Fruit fly (Drosophila melanogaster) whole organism, prepupa: ENCODE results near the gene CG8117.

Experiments
- Blimp-1 ChIP-seq: fragments of 200-800 bp; sonication (Bioruptor generic); optimal IDR thresholded peaks from 3 replicates; lab custom pipeline; 2017; ENCODE audit warnings: missing biosample characterization, missing genetic modification characterization, mild to moderate bottlenecking, moderate library complexity, missing genetic modification reagents
- CG10631 ChIP-seq: fragments of 200-800 bp; sonication (Bioruptor generic); optimal IDR thresholded peaks from 2 replicates; lab custom pipeline; 2016; ENCODE audit warnings: missing biosample characterization, missing genetic modification characterization
- CG10669 ChIP-seq: fragments of 200-800 bp; sonication (Bioruptor generic); optimal IDR thresholded peaks from 3 replicates; lab custom pipeline; 2018; ENCODE audit warnings: missing biosample characterization, mild to moderate bottlenecking, missing genetic modification characterization, moderate library complexity
- CG11294 ChIP-seq: fragments of 200-800 bp; sonication (Bioruptor generic); IDR thresholded peaks from 2 replicates; pipeline ENCODE4 v1.3.6; 2022; ENCODE audit warnings: missing biosample characterization, missing genetic modification characterization
- CG11762 ChIP-seq: fragments of 200-800 bp; sonication (Bioruptor generic); optimal IDR thresholded peaks from 3 replicates; lab custom pipeline; 2016; ENCODE audit warnings: missing biosample characterization, missing genetic modification characterization; ENCODE audit not compliant: insufficient read depth
- CG11902 ChIP-seq: fragments of 200-800 bp; sonication (Bioruptor generic); optimal IDR thresholded peaks from 3 replicates; lab custom pipeline; 2016; ENCODE audit warnings: missing biosample characterization, missing genetic modification characterization
- CG15336 ChIP-seq: fragments of 200-800 bp; sonication (Bioruptor generic); IDR thresholded peaks from 2 replicates; pipeline ENCODE4 v1.3.6; 2022; ENCODE audit warnings: missing biosample characterization, missing genetic modification characterization
- CG1621 ChIP-seq: fragments of 200-800 bp; sonication (Bioruptor generic); optimal IDR thresholded peaks from 3 replicates; lab custom pipeline; 2018; ENCODE audit warnings: missing biosample characterization, mild to moderate bottlenecking, missing genetic modification characterization
- CG16779 ChIP-seq: fragments of 200-800 bp; sonication (Bioruptor generic); optimal IDR thresholded peaks from 3 replicates; lab custom pipeline; 2017; ENCODE audit warnings: missing biosample characterization, mild to moderate bottlenecking, missing genetic modification characterization
- CG31627 ChIP-seq: fragments of 200-800 bp; sonication (Bioruptor generic); optimal IDR thresholded peaks from 3 replicates; lab custom pipeline; 2016; ENCODE audit warnings: missing biosample characterization, missing genetic modification characterization
- CG32006 ChIP-seq: fragments of 200-800 bp; sonication (Bioruptor generic); optimal IDR thresholded peaks from 3 replicates; lab custom pipeline; 2017; ENCODE audit warnings: missing biosample characterization, mild to moderate bottlenecking, missing genetic modification characterization
- CG3919 ChIP-seq: fragments of 200-800 bp; sonication (Bioruptor generic); optimal IDR thresholded peaks from 3 replicates; lab custom pipeline; 2016; ENCODE audit warnings: missing biosample characterization, missing genetic modification characterization
- CG4318 ChIP-seq: fragments of 200-800 bp; sonication (Bioruptor generic); optimal IDR thresholded peaks from 3 replicates; lab custom pipeline; 2017; ENCODE audit warnings: missing biosample characterization, mild to moderate bottlenecking, missing genetic modification characterization
- CG6163 ChIP-seq: fragments of 200-800 bp; sonication (Bioruptor generic); IDR thresholded peaks from 3 replicates; pipeline ENCODE4 v1.3.6; 2022; ENCODE audit warnings: missing biosample characterization, missing genetic modification characterization
- CG6792 ChIP-seq: fragments of 200-800 bp; sonication (Bioruptor generic); optimal IDR thresholded peaks from 3 replicates; lab custom pipeline; 2016; ENCODE audit warnings: missing biosample characterization, missing genetic modification characterization
- CG6808 ChIP-seq: fragments of 200-800 bp; sonication (Bioruptor generic); optimal IDR thresholded peaks from 3 replicates; lab custom pipeline; 2017; ENCODE audit warnings: missing biosample characterization, missing genetic modification characterization, mild to moderate bottlenecking, moderate library complexity, missing genetic modification reagents
- CG6854 ChIP-seq: fragments of 200-800 bp; sonication (Bioruptor generic); optimal IDR thresholded peaks from 2 replicates; lab custom pipeline; 2017; ENCODE audit warnings: missing biosample characterization, mild to moderate bottlenecking, missing genetic modification characterization
- CG8319 ChIP-seq: fragments of 200-800 bp; sonication (Bioruptor generic); optimal IDR thresholded peaks from 3 replicates; lab custom pipeline; 2016; ENCODE audit warnings: missing biosample characterization, missing genetic modification characterization
- Eip75B ChIP-seq: fragments of 200-800 bp; sonication (Bioruptor generic); optimal IDR thresholded peaks from 3 replicates; lab custom pipeline; 2016; ENCODE audit warnings: missing biosample characterization, missing genetic modification characterization
- Eip78C ChIP-seq: fragments of 200-800 bp; sonication (Bioruptor generic); peaks from one replicate; lab custom pipeline; 2016; ENCODE audit warnings: missing biosample characterization, missing genetic modification characterization
- Ets21C ChIP-seq: fragments of 200-800 bp; sonication (Bioruptor generic); optimal IDR thresholded peaks from 3 replicates; lab custom pipeline; 2016; ENCODE audit warnings: missing biosample characterization, missing genetic modification characterization
- Gug ChIP-seq: fragments of 200-800 bp; sonication (Bioruptor generic); IDR thresholded peaks from 2 replicates; pipeline ENCODE4 v1.3.6; 2022; ENCODE audit warnings: missing biosample characterization, missing genetic modification characterization
- Hr38 ChIP-seq: sonication (Bioruptor generic); optimal IDR thresholded peaks from 2 replicates; lab custom pipeline; 2016; ENCODE audit warnings: missing biosample characterization, missing genetic modification characterization
- Hr4 ChIP-seq: fragments of 200-800 bp; sonication (Bioruptor generic); optimal IDR thresholded peaks from 3 replicates; lab custom pipeline; 2016; ENCODE audit warnings: missing biosample characterization, missing genetic modification characterization
- Lpt ChIP-seq: fragments of 200-800 bp; sonication (Bioruptor generic); optimal IDR thresholded peaks from 3 replicates; lab custom pipeline; 2016; ENCODE audit warnings: missing biosample characterization, missing genetic modification characterization
- Met ChIP-seq: fragments of 200-800 bp; sonication (Bioruptor generic); optimal IDR thresholded peaks from 3 replicates; lab custom pipeline; 2016; ENCODE audit warnings: missing biosample characterization, missing genetic modification characterization
- OdsH ChIP-seq: fragments of 200-800 bp; sonication (Bioruptor generic); optimal IDR thresholded peaks from 3 replicates; lab custom pipeline; 2016; ENCODE audit warnings: missing biosample characterization, missing genetic modification characterization
- Smox ChIP-seq: fragments of 200-800 bp; sonication (Bioruptor generic); optimal IDR thresholded peaks from 3 replicates; lab custom pipeline; 2016; ENCODE audit warnings: missing biosample characterization, missing genetic modification characterization
- Sox102F ChIP-seq: fragments of 200-800 bp; sonication (Bioruptor generic); optimal IDR thresholded peaks from 2 replicates; lab custom pipeline; 2016; ENCODE audit warnings: missing biosample characterization, mild to moderate bottlenecking, missing genetic modification characterization
- Sox14 ChIP-seq: fragments of 200-800 bp; sonication (Bioruptor generic); optimal IDR thresholded peaks from 3 replicates; lab custom pipeline; 2016; ENCODE audit warnings: missing biosample characterization, missing genetic modification characterization
- Sox15 ChIP-seq: fragments of 200-800 bp; sonication (Bioruptor generic); optimal IDR thresholded peaks from 3 replicates; lab custom pipeline; 2016; ENCODE audit warnings: missing biosample characterization, missing genetic modification characterization
- acj6 ChIP-seq: fragments of 200-800 bp; sonication (Bioruptor generic); optimal IDR thresholded peaks from 3 replicates; lab custom pipeline; 2016; ENCODE audit warnings: missing biosample characterization, missing genetic modification characterization
- cyc ChIP-seq: fragments of 200-800 bp; sonication (Bioruptor generic); optimal IDR thresholded peaks from 3 replicates; lab custom pipeline; 2016; ENCODE audit warnings: missing biosample characterization, missing genetic modification characterization
- dac ChIP-seq: fragments of 200-800 bp; sonication (Bioruptor generic); optimal IDR thresholded peaks from 2 replicates; lab custom pipeline; 2017; ENCODE audit warnings: missing biosample characterization, mild to moderate bottlenecking, missing genetic modification characterization
- eg ChIP-seq: fragments of 200-800 bp; sonication (Bioruptor generic); IDR thresholded peaks from 3 replicates; pipeline ENCODE4 v1.3.6; 2022; ENCODE audit warnings: missing biosample characterization, missing genetic modification characterization
- esn ChIP-seq: fragments of 200-800 bp; sonication (Bioruptor generic); optimal IDR thresholded peaks from 2 replicates; lab custom pipeline; 2016; ENCODE audit warnings: missing biosample characterization, mild to moderate bottlenecking, missing genetic modification characterization, moderate library complexity
- fd59A ChIP-seq: fragments of 200-800 bp; sonication (Bioruptor generic); optimal IDR thresholded peaks from 2 replicates; lab custom pipeline; 2017; ENCODE audit warnings: missing biosample characterization, mild to moderate bottlenecking, missing genetic modification characterization, missing genetic modification reagents
- fd85E ChIP-seq: fragments of 200-800 bp; sonication (Bioruptor generic); optimal IDR thresholded peaks from 3 replicates; lab custom pipeline; 2016; ENCODE audit warnings: missing biosample characterization, missing genetic modification characterization
- net ChIP-seq: fragments of 200-800 bp; sonication (Bioruptor generic); optimal IDR thresholded peaks from 3 replicates; lab custom pipeline; 2016; ENCODE audit warnings: missing biosample characterization, missing genetic modification characterization
- pdm3 ChIP-seq: fragments of 200-800 bp; sonication (Bioruptor generic); optimal IDR thresholded peaks from 3 replicates; lab custom pipeline; 2016; ENCODE audit warnings: missing biosample characterization, missing genetic modification characterization
- salr ChIP-seq, 2 experiments: fragments of 200-800 bp; sonication (Bioruptor generic); optimal IDR thresholded peaks; 3 replicates each; lab custom pipeline; 2016 to 2018; ENCODE audit warnings: missing biosample characterization in 2 of 2, missing genetic modification characterization in 2 of 2, mild to moderate bottlenecking in 1 of 2
- spab ChIP-seq: fragments of 200-800 bp; sonication (Bioruptor generic); optimal IDR thresholded peaks from 2 replicates; lab custom pipeline; 2017; ENCODE audit warnings: missing biosample characterization, mild to moderate bottlenecking, missing genetic modification characterization, missing genetic modification reagents
- ss ChIP-seq, 2 experiments: fragments of 200-800 bp; sonication (Bioruptor generic); optimal IDR thresholded peaks; 2 replicates in 1 of 2; 3 replicates in 1 of 2; lab custom pipeline; 2017 to 2018; ENCODE audit warnings: mild to moderate bottlenecking in 2 of 2, missing biosample characterization in 2 of 2, missing genetic modification characterization in 2 of 2, moderate library complexity in 1 of 2
- svp ChIP-seq: fragments of 200-800 bp; sonication (Bioruptor generic); peaks from one replicate; lab custom pipeline; 2016; ENCODE audit warnings: missing biosample characterization, missing genetic modification characterization
- topi ChIP-seq: fragments of 200-800 bp; sonication (Bioruptor generic); optimal IDR thresholded peaks from 3 replicates; lab custom pipeline; 2016; ENCODE audit warnings: missing biosample characterization, missing genetic modification characterization
- vri ChIP-seq: fragments of 200-800 bp; sonication (Bioruptor generic); optimal IDR thresholded peaks from 3 replicates; lab custom pipeline; 2016; ENCODE audit warnings: missing biosample characterization, mild to moderate bottlenecking, missing genetic modification characterization

The CG8117 gene

dm6 chrX:15671026-15671563 lies 27.1 kb downstream of the CG8117 start, which contains the start of gene CG15646 (continued):
- TF ChIP-seq spab (GFP tag; lab: Kevin White, UChicago) = peak; percentile 67
- peak; percentile 76 for TF ChIP-seq CG10669 (GFP tag; lab: Kevin White, UChicago)
- peak; percentile 71 for TF ChIP-seq acj6 (GFP tag; lab: Kevin White, UChicago)
- peak; percentile 60 for TF ChIP-seq fd59A (GFP tag; lab: Kevin White, UChicago)
- peak; percentile 69 for TF ChIP-seq CG10631 (GFP tag; lab: Kevin White, UChicago)
- TF ChIP-seq ss (GFP tag; optimal IDR thresholded peaks at IDR 0.05; lab: Kevin White, UChicago) = peak; percentile 82 to 88
- TF ChIP-seq OdsH = peak; percentile 78
- peak; percentile 51; the same call in 1 of the 3 replicates for TF ChIP-seq eg (GFP tag; lab: Robert Waterston, UW)

- TF ChIP-seq svp (GFP tag; lab: Kevin White, UChicago) (peak; percentile 61), Sox102F (GFP tag; lab: Kevin White, UChicago) (no peak), Eip78C (GFP tag; lab: Kevin White, UChicago) (peak; percentile 4), spab (GFP tag; lab: Kevin White, UChicago) (no peak)
These were observed 30.3 kb downstream of the CG8117 start for dm6 chrX:15674337-15674736.

- peak; percentile 41 for TF ChIP-seq vri (GFP tag; lab: Kevin White, UChicago)
- TF ChIP-seq Hr38 (GFP tag; lab: Kevin White, UChicago) = no peak
- no peak for TF ChIP-seq Blimp-1 (GFP tag; lab: Kevin White, UChicago)
- peak; percentile 16 for TF ChIP-seq Eip75B (GFP tag; lab: Kevin White, UChicago)
- no peak for TF ChIP-seq CG10631 (GFP tag; lab: Kevin White, UChicago)
- no peak for TF ChIP-seq CG6792 (GFP tag; lab: Kevin White, UChicago)
- peak; percentile 49; the same call in 1 of the 3 replicates for TF ChIP-seq eg (GFP tag; lab: Robert Waterston, UW)
- no peak for TF ChIP-seq OdsH
- TF ChIP-seq Met (GFP tag; lab: Kevin White, UChicago) = peak; percentile 45
- no peak for TF ChIP-seq CG11294 (GFP tag; lab: Robert Waterston, UW)
- no peak for TF ChIP-seq Lpt (GFP tag; lab: Kevin White, UChicago)
- TF ChIP-seq CG4318 (GFP tag; lab: Kevin White, UChicago) = no peak
- no peak for TF ChIP-seq CG11902 (GFP tag; lab: Kevin White, UChicago)
- no peak for TF ChIP-seq CG8319
- no peak for TF ChIP-seq Gug (GFP tag; lab: Robert Waterston, UW)
- no peak for TF ChIP-seq spab (GFP tag; lab: Kevin White, UChicago)
- TF ChIP-seq CG31627 (GFP tag; lab: Kevin White, UChicago) = no peak
- TF ChIP-seq CG15336 (GFP tag; lab: Robert Waterston, UW) = no peak
- TF ChIP-seq Hr4 = no peak
- no peak for TF ChIP-seq fd85E (GFP tag; lab: Kevin White, UChicago)
- TF ChIP-seq Sox14 = peak; percentile 6
- TF ChIP-seq Ets21C (GFP tag; lab: Kevin White, UChicago) = no peak
- TF ChIP-seq CG6854 = peak; percentile 57
- TF ChIP-seq CG6163 (GFP tag; lab: Robert Waterston, UW) = peak; percentile 60; the same call in 2 of the 3 replicates
- TF ChIP-seq CG1621 = peak; percentile 26
- no peak for TF ChIP-seq Sox15 (GFP tag; lab: Kevin White, UChicago)
- TF ChIP-seq CG32006 (GFP tag; lab: Kevin White, UChicago) = no peak
- TF ChIP-seq CG11762 (GFP tag; lab: Kevin White, UChicago) = no peak
- TF ChIP-seq topi (GFP tag; lab: Kevin White, UChicago) = peak; percentile 38
- no peak for TF ChIP-seq cyc
- no peak for TF ChIP-seq CG16779 (tag; lab: Kevin White, UChicago)
- peak; percentile 19 for TF ChIP-seq Smox (GFP tag; lab: Kevin White, UChicago)
- peak; percentile 37 for TF ChIP-seq net (GFP tag; lab: Kevin White, UChicago)
- TF ChIP-seq CG3919 (GFP tag; lab: Kevin White, UChicago) = peak; percentile 18
- peak; percentile 73 for TF ChIP-seq Eip78C (GFP tag; lab: Kevin White, UChicago)
- peak; percentile 24 for TF ChIP-seq esn (GFP tag; lab: Kevin White, UChicago)
- no peak for TF ChIP-seq dac
- peak; percentile 72 for TF ChIP-seq svp (GFP tag; lab: Kevin White, UChicago)
- no peak for TF ChIP-seq fd59A (GFP tag; lab: Kevin White, UChicago)
- no peak for TF ChIP-seq pdm3 (GFP tag; lab: Kevin White, UChicago)
- no peak for TF ChIP-seq salr (GFP tag; optimal IDR thresholded peaks at IDR 0.05; lab: Kevin White, UChicago)
- no peak for TF ChIP-seq CG10669 (GFP tag; lab: Kevin White, UChicago)
- peak; percentile 37 for TF ChIP-seq CG6808
These were observed 31.3 kb downstream of the CG8117 start, which contains the start of gene CG12708 for dm6 chrX:15675294-15675693. TSS of gene CG12708 (plus strand) at chrX:15675476.
